Worm (Caenorhabditis elegans) whole organism, young adult: ENCODE results near the gene Y46G5A.8.
A peak's percentile ranks its signal among the peaks of the same experiment; 100 is the strongest.

ENCODE experiments used
- C17E4.6 ChIP-seq: fragments of 200-800 bp; sonication (Bioruptor generic); IDR thresholded peaks from 2 replicates; pipeline ENCODE4 v1.3.6; 2022; ENCODE audit warnings: missing genetic modification reagents, missing genetic modification characterization, missing compliant biosample characterization
- F23B12.7 ChIP-seq: sonication (generic microtip); optimal IDR thresholded peaks from 2 replicates; lab custom pipeline; 2017; ENCODE audit warnings: missing genetic modification characterization, mild to moderate bottlenecking, missing compliant biosample characterization, antibody characterized with exemption, moderate library complexity; ENCODE audit not compliant: insufficient read depth
- F33H1.4 ChIP-seq: fragments of 200-800 bp; sonication (Bioruptor generic); IDR thresholded peaks from 2 replicates; pipeline ENCODE4 v1.3.6; 2022; ENCODE audit warnings: missing genetic modification reagents, missing genetic modification characterization, missing compliant biosample characterization
- F39B2.1 ChIP-seq: fragments of 200-800 bp; sonication (Bioruptor generic); IDR thresholded peaks from 2 replicates; pipeline ENCODE4 v1.3.6; 2022; ENCODE audit warnings: missing genetic modification reagents, missing genetic modification characterization, missing compliant biosample characterization
- F52B5.7 ChIP-seq: sonication (generic microtip); optimal IDR thresholded peaks from 2 replicates; lab custom pipeline; 2016; ENCODE audit warnings: mild to moderate bottlenecking, missing genetic modification characterization, missing compliant biosample characterization
- F57A8.1 ChIP-seq: fragments of 200-800 bp; sonication (Bioruptor generic); optimal IDR thresholded peaks from 2 replicates; lab custom pipeline; 2018; ENCODE audit warnings: mild to moderate bottlenecking, missing genetic modification characterization, moderate library complexity, missing compliant biosample characterization
- T07F8.4 ChIP-seq: sonication (generic microtip); optimal IDR thresholded peaks from 2 replicates; lab custom pipeline; 2016; ENCODE audit warnings: mild to moderate bottlenecking, missing genetic modification characterization, moderate library complexity, missing compliant biosample characterization
- T26A5.8 ChIP-seq: sonication (generic microtip); optimal IDR thresholded peaks from 2 replicates; lab custom pipeline; 2016; ENCODE audit warnings: missing genetic modification characterization, missing compliant biosample characterization
- atf-7 ChIP-seq: sonication (generic microtip); optimal IDR thresholded peaks from 2 replicates; lab custom pipeline; 2017; ENCODE audit warnings: mild to moderate bottlenecking, missing genetic modification characterization, missing compliant biosample characterization
- athp-1 ChIP-seq: sonication (generic microtip); optimal IDR thresholded peaks from 2 replicates; lab custom pipeline; 2017; ENCODE audit warnings: mild to moderate bottlenecking, missing genetic modification characterization, missing compliant biosample characterization
- attf-3 ChIP-seq: fragments of 200-800 bp; sonication (Bioruptor generic); conservative IDR thresholded peaks from 2 replicates; pipeline ENCODE4 v1.3.6; 2022; ENCODE audit warnings: missing genetic modification reagents, missing genetic modification characterization, missing compliant biosample characterization
- attf-6 ChIP-seq: fragments of 200-800 bp; sonication (Bioruptor generic); IDR thresholded peaks from 2 replicates; pipeline ENCODE4 v1.3.6; 2022; ENCODE audit warnings: missing genetic modification reagents, missing genetic modification characterization, missing compliant biosample characterization
- ceh-100 ChIP-seq: fragments of 200-800 bp; sonication (Bioruptor generic); IDR thresholded peaks from 2 replicates; pipeline ENCODE4 v1.3.6; 2022; ENCODE audit warnings: missing genetic modification reagents, missing genetic modification characterization, missing compliant biosample characterization
- ceh-58 ChIP-seq: fragments of 200-800 bp; sonication (Bioruptor generic); IDR thresholded peaks from 2 replicates; pipeline ENCODE4 v1.3.6; 2022; ENCODE audit warnings: missing genetic modification characterization, missing compliant biosample characterization
- chd-7 ChIP-seq: sonication (generic microtip); optimal IDR thresholded peaks from 2 replicates; lab custom pipeline; 2016; ENCODE audit warnings: mild to moderate bottlenecking, missing genetic modification characterization, moderate library complexity, missing compliant biosample characterization
- dpff-1 ChIP-seq: sonication (generic microtip); optimal IDR thresholded peaks from 2 replicates; lab custom pipeline; 2017; ENCODE audit warnings: mild to moderate bottlenecking, missing genetic modification characterization, missing compliant biosample characterization
- egl-18 ChIP-seq: fragments of 200-800 bp; sonication (Bioruptor generic); IDR thresholded peaks from 2 replicates; pipeline ENCODE4 v1.3.6; 2022; ENCODE audit warnings: missing genetic modification reagents, missing genetic modification characterization, missing compliant biosample characterization
- ekl-4 ChIP-seq: fragments of 200-800 bp; sonication (Bioruptor generic); IDR thresholded peaks from 2 replicates; pipeline ENCODE4 v1.3.6; 2022; ENCODE audit warnings: missing genetic modification reagents, missing genetic modification characterization, missing compliant biosample characterization
- fkh-3 ChIP-seq: sonication (generic microtip); optimal IDR thresholded peaks from 2 replicates; lab custom pipeline; 2016; ENCODE audit warnings: mild to moderate bottlenecking, missing genetic modification characterization, missing compliant biosample characterization
- hmg-1.2 ChIP-seq: fragments of 200-800 bp; sonication (Bioruptor generic); IDR thresholded peaks from 2 replicates; pipeline ENCODE4 v1.3.6; 2022; ENCODE audit warnings: missing genetic modification reagents, missing genetic modification characterization, missing compliant biosample characterization
- hmg-20 ChIP-seq: fragments of 200-800 bp; sonication (Bioruptor generic); IDR thresholded peaks from 2 replicates; pipeline ENCODE4 v1.3.6; 2022; ENCODE audit warnings: missing genetic modification reagents, missing genetic modification characterization, missing compliant biosample characterization
- hrde-1 ChIP-seq: sonication (generic microtip); optimal IDR thresholded peaks from 2 replicates; lab custom pipeline; 2016; ENCODE audit warnings: missing genetic modification characterization, mild to moderate bottlenecking, missing compliant biosample characterization, moderate library complexity, missing genotype, missing genetic modification reagents, borderline replicate concordance
- hsf-1 ChIP-seq: fragments of 200-800 bp; sonication (Bioruptor generic); IDR thresholded peaks from 2 replicates; pipeline ENCODE4 v1.3.6; 2022; ENCODE audit warnings: missing genetic modification reagents, missing genetic modification characterization, missing compliant biosample characterization
- lin-26 ChIP-seq: fragments of 200-800 bp; sonication (Bioruptor generic); IDR thresholded peaks from 2 replicates; pipeline ENCODE4 v1.3.6; 2022; ENCODE audit warnings: missing genetic modification reagents, missing genetic modification characterization, missing compliant biosample characterization
- lin-54 ChIP-seq: fragments of 200-800 bp; sonication (Bioruptor generic); optimal IDR thresholded peaks from 2 replicates; lab custom pipeline; 2018; ENCODE audit warnings: mild to moderate bottlenecking, missing genetic modification characterization, missing compliant biosample characterization
- nfya-2 ChIP-seq: fragments of 200-800 bp; sonication (Bioruptor generic); IDR thresholded peaks from 2 replicates; pipeline ENCODE4 v1.3.6; 2022; ENCODE audit warnings: missing genetic modification reagents, missing genetic modification characterization, missing compliant biosample characterization
- nhr-120 ChIP-seq: fragments of 200-800 bp; sonication (Bioruptor generic); IDR thresholded peaks from 2 replicates; pipeline ENCODE4 v1.3.6; 2022; ENCODE audit warnings: missing genetic modification characterization, missing compliant biosample characterization
- nhr-90 ChIP-seq: sonication (generic microtip); optimal IDR thresholded peaks from 2 replicates; lab custom pipeline; 2016; ENCODE audit warnings: missing genotype, mild to moderate bottlenecking, missing genetic modification characterization, missing compliant biosample characterization
- rcor-1 ChIP-seq: fragments of 200-800 bp; sonication (Bioruptor generic); IDR thresholded peaks from 2 replicates; pipeline ENCODE4 v1.3.6; 2022; ENCODE audit warnings: missing genetic modification reagents, missing genetic modification characterization, missing compliant biosample characterization
- sea-2 ChIP-seq: fragments of 200-800 bp; sonication (Bioruptor generic); IDR thresholded peaks from 2 replicates; pipeline ENCODE4 v1.3.6; 2022; ENCODE audit warnings: missing genetic modification characterization, missing compliant biosample characterization
- snpc-4 ChIP-seq, 5 experiments: fragments of 150-350 bp in 1 of 5; sonication (generic microtip) in 4 of 5; optimal IDR thresholded peaks; 2 replicates each; lab custom pipeline; 2014 to 2018; ENCODE audit warnings: missing genetic modification characterization in 5 of 5, missing biosample characterization in 3 of 5, antibody characterized with exemption in 2 of 5, mild to moderate bottlenecking in 2 of 5, missing compliant biosample characterization in 2 of 5, missing genotype in 2 of 5, moderate library complexity in 2 of 5, missing genetic modification reagents in 1 of 5
- tbx-9 ChIP-seq: sonication (generic microtip); optimal IDR thresholded peaks from 2 replicates; lab custom pipeline; 2016; ENCODE audit warnings: borderline replicate concordance, missing genetic modification characterization, inconsistent platforms, missing compliant biosample characterization
- xnd-1 ChIP-seq: sonication (generic microtip); optimal IDR thresholded peaks from 2 replicates; lab custom pipeline; 2016; ENCODE audit warnings: missing genotype, missing genetic modification reagents, missing genetic modification characterization, missing compliant biosample characterization
- zfh-2 ChIP-seq: fragments of 200-800 bp; sonication (Bioruptor generic); conservative IDR thresholded peaks from 2 replicates; pipeline ENCODE4 v1.3.6; 2022; ENCODE audit warnings: missing genetic modification reagents, missing genetic modification characterization, missing compliant biosample characterization
- zim-3 ChIP-seq: sonication (generic microtip); optimal IDR thresholded peaks from 2 replicates; lab custom pipeline; 2017; ENCODE audit warnings: mild to moderate bottlenecking, missing genetic modification characterization, moderate library complexity, missing compliant biosample characterization
- ztf-25 ChIP-seq: fragments of 200-800 bp; sonication (Bioruptor generic); IDR thresholded peaks from 2 replicates; pipeline ENCODE4 v1.3.6; 2022; ENCODE audit warnings: missing genetic modification reagents, missing genetic modification characterization, missing compliant biosample characterization
- ztf-28 ChIP-seq: fragments of 200-800 bp; sonication (Bioruptor generic); IDR thresholded peaks from 2 replicates; pipeline ENCODE4 v1.3.6; 2022; ENCODE audit warnings: missing genetic modification reagents, missing genetic modification characterization, missing compliant biosample characterization

Y46G5A.8 gene

ce11 chrII:12736579-12736978 lies 19.6 kb upstream of the Y46G5A.8 start, which contains the start of gene snrp-200 (continued):
- TF ChIP-seq snpc-4 (GFP tag; optimal IDR thresholded peaks at IDR 0.05; lab: Kevin White, UChicago) (no peak), snpc-4 (tag; optimal IDR thresholded peaks at IDR 0.05; lab: Kevin White, UChicago) (no peak), F52B5.7 (peak; percentile 93), rcor-1 (no peak), zfh-2 (peak; percentile 76), F33H1.4 (GFP tag; lab: Robert Waterston, UW) (no peak), nhr-120 (GFP tag; lab: Robert Waterston, UW) (no peak), tbx-9 (tag; lab: Kevin White, UChicago) (no peak), lin-54 (GFP tag; lab: Kevin White, UChicago) (peak; percentile 0), athp-1 (tag; lab: Kevin White, UChicago) (peak; percentile 74), egl-18 (no peak), nhr-90 (tag; lab: Kevin White, UChicago) (no peak), ekl-4 (GFP tag; lab: Robert Waterston, UW) (peak; percentile 85), hmg-1.2 (GFP tag; lab: Robert Waterston, UW) (0 out of 2 replicates have a peak, but pooled peaks have one; percentile 20), sea-2 (GFP tag; lab: Robert Waterston, UW) (no peak), ceh-100 (GFP tag; lab: Robert Waterston, UW) (peak; percentile 56; the same call in 1 of the 2 replicates), T26A5.8 (tag; lab: Kevin White, UChicago) (peak; percentile 36), atf-7 (tag; lab: Kevin White, UChicago) (peak; percentile 53), nfya-2 (0 out of 2 replicates have a peak, but pooled peaks have one; percentile 9), hmg-20 (GFP tag; lab: Robert Waterston, UW) (0 out of 2 replicates have a peak, but pooled peaks have one; percentile 7), C17E4.6 (GFP tag; lab: Robert Waterston, UW) (no peak; the same call in 1 of the 2 replicates), F23B12.7 (tag; lab: Kevin White, UChicago) (no peak), hrde-1 (tag; lab: Kevin White, UChicago) (peak; percentile 73), ztf-25 (0 out of 2 replicates have a peak, but pooled peaks have one; percentile 35), chd-7 (tag; lab: Kevin White, UChicago) (peak; percentile 72), F39B2.1 (GFP tag; lab: Robert Waterston, UW) (peak; percentile 23; the same call in 1 of the 2 replicates), T07F8.4 (tag; lab: Kevin White, UChicago) (no peak), hsf-1 (GFP tag; lab: Robert Waterston, UW) (peak; percentile 84), lin-26 (GFP tag; lab: Robert Waterston, UW) (peak; percentile 54; the same call in 1 of the 2 replicates), dpff-1 (peak; percentile 15), F57A8.1 (GFP tag; lab: Kevin White, UChicago) (peak; percentile 23), fkh-3 (tag; lab: Kevin White, UChicago) (peak; percentile 39), attf-6 (GFP tag; lab: Robert Waterston, UW) (peak; percentile 68; the same call in 1 of the 2 replicates), ztf-28 (GFP tag; lab: Robert Waterston, UW) (no peak), zim-3 (tag; lab: Kevin White, UChicago) (peak; percentile 79), xnd-1 (peak; percentile 14), attf-3 (0 out of 2 replicates have a peak, but pooled peaks have one; percentile 9), ceh-58 (GFP tag; lab: Robert Waterston, UW) (no peak)
